Worm (Caenorhabditis elegans): ENCODE data around the gene gst-19.

- TF ChIP-seq hmg-20 (GFP tag; IDR thresholded peaks at IDR 0.05) (no peak), snpc-4 (GFP tag; optimal IDR thresholded peaks at IDR 0.05) (no peak), snpc-4 (tag; optimal IDR thresholded peaks at IDR 0.05) (no peak), aptf-3 (GFP tag; IDR thresholded peaks at IDR 0.05) (no peak), rcor-1 (GFP tag; IDR thresholded peaks at IDR 0.05) (no peak), unc-130 (GFP tag; optimal IDR thresholded peaks at IDR 0.05) (no peak), ztf-26 (tag; optimal IDR thresholded peaks at IDR 0.05) (no peak)
Observed at ce11 chrII:13675212-13675611, 48.3 kb upstream of the gst-19 start.

Measured in whole organism, young adult.